Worm (Caenorhabditis elegans): ENCODE results near the gene F15E6.6.

ce11 chrIV:4269308-4269707 is 14.6 kb downstream of the F15E6.6 start, which contains the start of gene F36A4.3:
- TF ChIP-seq fos-1 (tag; optimal IDR thresholded peaks at IDR 0.05) (no peak), snpc-4 (tag; optimal IDR thresholded peaks at IDR 0.05) (no peak), nhr-23 (tag; optimal IDR thresholded peaks at IDR 0.05) (no peak), nhr-237 (tag; optimal IDR thresholded peaks at IDR 0.05) (no peak), ZK546.5 (tag; optimal IDR thresholded peaks at IDR 0.05) (no peak), mdl-1 (tag; optimal IDR thresholded peaks at IDR 0.05) (no peak), ama-1 (optimal IDR thresholded peaks at IDR 0.05) (no peak)

Measured in whole organism, L2 larva.